Worm (Caenorhabditis elegans): Measurements from ENCODE around the gene msp-79.

Gene msp-79

ce11 chrIV:9802711-9803110 lies 35.8 kb upstream of the msp-79 start, which contains the start of gene fat-3 (continued):
- TF ChIP-seq nhr-25 (tag; optimal IDR thresholded peaks at IDR 0.05; ENCODE audit: borderline replicate concordance, insufficient read depth) (no peak), hmg-1.1 (GFP tag; IDR thresholded peaks at IDR 0.05) (no peak), aha-1 (tag) (no peak), zfp-2 (tag; optimal IDR thresholded peaks at IDR 0.05) (no peak), mdt-29 (GFP tag; IDR thresholded peaks at IDR 0.05) (0 out of 2 replicates have a peak, but pooled peaks have one; percentile 10), daf-16 (GFP tag; optimal IDR thresholded peaks at IDR 0.05) (no peak), daf-16 (tag; optimal IDR thresholded peaks at IDR 0.05) (peak; percentile 68), mxl-2 (GFP tag; conservative IDR thresholded peaks at IDR 0.05) (no peak), F26F4.8 (GFP tag; conservative IDR thresholded peaks at IDR 0.05) (no peak), ces-1 (GFP tag; optimal IDR thresholded peaks at IDR 0.05) (no peak), ama-1 (optimal IDR thresholded peaks at IDR 0.05) (no peak), tag-97 (GFP tag; IDR thresholded peaks at IDR 0.05) (no peak), sdz-12 (GFP tag; optimal IDR thresholded peaks at IDR 0.05) (no peak), gei-8 (GFP tag; optimal IDR thresholded peaks at IDR 0.05) (no peak), T20F7.1 (GFP tag; optimal IDR thresholded peaks at IDR 0.05) (no peak), fkh-10 (GFP tag; optimal IDR thresholded peaks at IDR 0.05) (no peak), ctbp-1 (GFP tag; IDR thresholded peaks at IDR 0.05) (no peak), Y75B8A.6 (GFP tag; IDR thresholded peaks at IDR 0.05) (no peak), unc-130 (GFP tag; optimal IDR thresholded peaks at IDR 0.05) (no peak), nhr-6 (tag; optimal IDR thresholded peaks at IDR 0.05) (no peak), lin-39 (tag; optimal IDR thresholded peaks at IDR 0.05) (no peak), ZK546.5 (tag; optimal IDR thresholded peaks at IDR 0.05) (no peak), R02D3.7 (tag; optimal IDR thresholded peaks at IDR 0.05) (no peak), arid-1 (GFP tag; conservative IDR thresholded peaks at IDR 0.05) (no peak), ZK337.2 (GFP tag; IDR thresholded peaks at IDR 0.05) (no peak), daf-19 (GFP tag; conservative IDR thresholded peaks at IDR 0.05) (no peak), nhr-48 (tag; optimal IDR thresholded peaks at IDR 0.05) (peak; percentile 4), spr-1 (tag; optimal IDR thresholded peaks at IDR 0.05) (no peak), ceh-28 (tag; optimal IDR thresholded peaks at IDR 0.05) (no peak), daf-12 (tag; optimal IDR thresholded peaks at IDR 0.05) (no peak), ceh-62 (tag; optimal IDR thresholded peaks at IDR 0.05) (no peak), F49E8.2 (tag; optimal IDR thresholded peaks at IDR 0.05; ENCODE audit: borderline replicate concordance) (no peak), cey-2 (tag; optimal IDR thresholded peaks at IDR 0.05; ENCODE audit: borderline replicate concordance, insufficient read depth) (no peak), lim-7 (GFP tag; IDR thresholded peaks at IDR 0.05) (no peak), php-3 (GFP tag; IDR thresholded peaks at IDR 0.05) (peak; percentile 82), set-16 (GFP tag; IDR thresholded peaks at IDR 0.05) (no peak), lsy-2 (tag; optimal IDR thresholded peaks at IDR 0.05) (peak in 1 of 2 experiments; percentile 36), hlh-30 (tag; optimal IDR thresholded peaks at IDR 0.05; ENCODE audit: insufficient read depth) (peak; percentile 49), D1046.2 (GFP tag; IDR thresholded peaks at IDR 0.05) (no peak), zfp-3 (GFP tag; conservative IDR thresholded peaks at IDR 0.05) (no peak), vab-7 (GFP tag; IDR thresholded peaks at IDR 0.05) (no peak), zag-1 (tag; optimal IDR thresholded peaks at IDR 0.05) (no peak), lin-13 (GFP tag; optimal IDR thresholded peaks at IDR 0.05) (no peak), mxl-3 (GFP tag; optimal IDR thresholded peaks at IDR 0.05) (no peak), snpc-4 (tag; optimal IDR thresholded peaks at IDR 0.05) (no peak), attf-4 (tag; optimal IDR thresholded peaks at IDR 0.05) (no peak)

Measured in whole organism, L4 larva.